Fruit fly (Drosophila melanogaster) whole organism, embryonic: ENCODE data around the gene CG10338.
A peak's percentile ranks its signal among the peaks of the same experiment; 100 is the strongest.

Experiments
- Abd-B ChIP-seq: fragments of 200-800 bp; sonication (Bioruptor generic); optimal IDR thresholded peaks from 2 replicates; lab custom pipeline; 2018; ENCODE audit warnings: missing biosample characterization, mild to moderate bottlenecking, missing genetic modification characterization, moderate library complexity
- Ada2b ChIP-seq: fragments of 200-800 bp; sonication (Bioruptor generic); IDR thresholded peaks from 2 replicates; pipeline ENCODE4 v1.3.6; 2022; ENCODE audit warnings: missing biosample characterization, missing genetic modification characterization
- CG10209 ChIP-seq: fragments of 200-800 bp; sonication (Bioruptor generic); optimal IDR thresholded peaks from 3 replicates; lab custom pipeline; 2017; ENCODE audit warnings: missing biosample characterization, mild to moderate bottlenecking, missing genetic modification characterization, missing genetic modification reagents
- CG11504 ChIP-seq: fragments of 200-800 bp; sonication (Bioruptor generic); optimal IDR thresholded peaks from 3 replicates; lab custom pipeline; 2019; ENCODE audit warnings: missing biosample characterization, mild to moderate bottlenecking, missing genetic modification characterization, moderate library complexity
- CG12236 ChIP-seq: fragments of 200-800 bp; sonication (Bioruptor generic); optimal IDR thresholded peaks from 2 replicates; lab custom pipeline; 2016; ENCODE audit warnings: missing biosample characterization, missing genetic modification characterization
- CG14050 ChIP-seq: fragments of 200-800 bp; sonication (Bioruptor generic); IDR thresholded peaks from 3 replicates; pipeline ENCODE4 v1.3.6; 2022; ENCODE audit warnings: missing biosample characterization, missing genetic modification characterization
- CG14441 ChIP-seq: fragments of 200-800 bp; sonication (Bioruptor generic); IDR thresholded peaks from 2 replicates; pipeline ENCODE4 v1.3.6; 2022; ENCODE audit warnings: missing biosample characterization, missing genetic modification characterization
- CG14667 ChIP-seq: fragments of 200-800 bp; sonication (Bioruptor generic); IDR thresholded peaks from 2 replicates; pipeline ENCODE4 v1.3.6; 2022; ENCODE audit warnings: missing biosample characterization, missing genetic modification characterization
- CG15479 ChIP-seq: fragments of 200-800 bp; sonication (Bioruptor generic); optimal IDR thresholded peaks from 3 replicates; lab custom pipeline; 2019; ENCODE audit warnings: missing biosample characterization, mild to moderate bottlenecking, missing genetic modification characterization, moderate library complexity
- CG31224 ChIP-seq: fragments of 200-800 bp; sonication (Bioruptor generic); IDR thresholded peaks from 2 replicates; pipeline ENCODE4 v1.3.6; 2022; ENCODE audit warnings: missing biosample characterization, missing genetic modification characterization
- CG31441 ChIP-seq: fragments of 200-800 bp; sonication (Bioruptor generic); IDR thresholded peaks from 2 replicates; pipeline ENCODE4 v1.3.6; 2022; ENCODE audit warnings: missing biosample characterization, missing genetic modification characterization
- CG32772 ChIP-seq: fragments of 200-800 bp; sonication (Bioruptor generic); IDR thresholded peaks from 2 replicates; pipeline ENCODE4 v1.3.6; 2022; ENCODE audit warnings: missing biosample characterization, missing genetic modification characterization
- CG4404 ChIP-seq: fragments of 200-800 bp; sonication (Bioruptor generic); IDR thresholded peaks from 2 replicates; pipeline ENCODE4 v1.3.6; 2022; ENCODE audit warnings: missing biosample characterization, missing genetic modification characterization
- CG4617 ChIP-seq: fragments of 200-800 bp; sonication (Bioruptor generic); optimal IDR thresholded peaks from 3 replicates; lab custom pipeline; 2016; ENCODE audit warnings: missing biosample characterization, missing genetic modification characterization, borderline replicate concordance
- CG6272 ChIP-seq: fragments of 200-800 bp; sonication (Bioruptor generic); IDR thresholded peaks from 2 replicates; pipeline ENCODE4 v1.3.6; 2022; ENCODE audit warnings: missing biosample characterization, missing genetic modification characterization
- CG7271 ChIP-seq: fragments of 200-800 bp; sonication (Bioruptor generic); optimal IDR thresholded peaks from 2 replicates; lab custom pipeline; 2018; ENCODE audit warnings: missing biosample characterization, mild to moderate bottlenecking, missing genetic modification characterization, moderate library complexity
- CG7745 ChIP-seq: fragments of 200-800 bp; sonication (Bioruptor generic); optimal IDR thresholded peaks from 2 replicates; lab custom pipeline; 2018; ENCODE audit warnings: missing biosample characterization, mild to moderate bottlenecking, missing genetic modification characterization, moderate library complexity
- CG7839 ChIP-seq: fragments of 200-800 bp; sonication (Bioruptor generic); optimal IDR thresholded peaks from 3 replicates; lab custom pipeline; 2018; ENCODE audit warnings: missing biosample characterization, mild to moderate bottlenecking, missing genetic modification characterization, moderate library complexity
- CG7928 ChIP-seq: fragments of 200-800 bp; sonication (Bioruptor generic); optimal IDR thresholded peaks from 2 replicates; lab custom pipeline; 2017; ENCODE audit warnings: missing biosample characterization, mild to moderate bottlenecking, missing genetic modification characterization
- CG8281 ChIP-seq: fragments of 200-800 bp; sonication (Bioruptor generic); optimal IDR thresholded peaks from 2 replicates; lab custom pipeline; 2018; ENCODE audit warnings: missing biosample characterization, mild to moderate bottlenecking, missing genetic modification characterization, moderate library complexity
- CG9876 ChIP-seq: fragments of 200-800 bp; sonication (Bioruptor generic); optimal IDR thresholded peaks from 2 replicates; lab custom pipeline; 2016; ENCODE audit warnings: missing biosample characterization, missing genetic modification characterization
- Deaf1 ChIP-seq: fragments of 200-800 bp; optimal IDR thresholded peaks from 3 replicates; lab custom pipeline; 2019; ENCODE audit warnings: missing biosample characterization, mild to moderate bottlenecking, missing genetic modification characterization, moderate library complexity
- Dip2 ChIP-seq: fragments of 200-800 bp; sonication (Bioruptor generic); IDR thresholded peaks from 2 replicates; pipeline ENCODE4 v1.3.6; 2022; ENCODE audit warnings: missing biosample characterization, missing genetic modification characterization
- Dref ChIP-seq: fragments of 200-800 bp; sonication (Bioruptor generic); IDR thresholded peaks from 2 replicates; pipeline ENCODE4 v1.3.6; 2022; ENCODE audit warnings: missing biosample characterization, missing genetic modification characterization
- Ets97D ChIP-seq: fragments of 200-800 bp; sonication (Bioruptor generic); optimal IDR thresholded peaks from 3 replicates; lab custom pipeline; 2016; ENCODE audit warnings: missing biosample characterization, missing genetic modification characterization
- Hsf ChIP-seq: fragments of 200-800 bp; sonication (Bioruptor generic); optimal IDR thresholded peaks from 3 replicates; lab custom pipeline; 2016; ENCODE audit warnings: missing biosample characterization, missing genetic modification characterization
- Lpt ChIP-seq: fragments of >200 bp; optimal IDR thresholded peaks from 2 replicates; lab custom pipeline; 2018; ENCODE audit warnings: missing biosample characterization, missing genetic modification characterization
- NfI ChIP-seq: fragments of 200-800 bp; sonication (Bioruptor generic); optimal IDR thresholded peaks from 3 replicates; lab custom pipeline; 2018; ENCODE audit warnings: missing biosample characterization, mild to moderate bottlenecking, missing genetic modification characterization, moderate library complexity
- Oaz ChIP-seq: fragments of 200-800 bp; sonication (Bioruptor generic); IDR thresholded peaks from 2 replicates; pipeline ENCODE4 v1.3.6; 2022; ENCODE audit warnings: missing biosample characterization, missing genetic modification characterization
- Xbp1 ChIP-seq: fragments of 200-800 bp; sonication (Bioruptor generic); optimal IDR thresholded peaks from 3 replicates; lab custom pipeline; 2016; ENCODE audit warnings: missing biosample characterization, mild to moderate bottlenecking, missing genetic modification characterization
- btn ChIP-seq: fragments of 200-800 bp; sonication (Bioruptor generic); optimal IDR thresholded peaks from 2 replicates; lab custom pipeline; 2016; ENCODE audit warnings: missing biosample characterization, missing genetic modification characterization
- chif ChIP-seq, 2 experiments: fragments of 200-800 bp; sonication (Bioruptor generic); optimal IDR thresholded peaks; 3 replicates each; lab custom pipeline; 2016; ENCODE audit warnings: missing biosample characterization in 2 of 2, missing genetic modification characterization in 2 of 2
- chinmo ChIP-seq: fragments of 200-800 bp; sonication (Bioruptor generic); IDR thresholded peaks from 4 replicates; pipeline ENCODE4 v1.3.6; 2022; ENCODE audit warnings: missing biosample characterization, missing genetic modification characterization; ENCODE audit not compliant: partially characterized antibody
- crp ChIP-seq, 2 experiments: fragments of 200-800 bp; sonication (Bioruptor generic); optimal IDR thresholded peaks; 2 replicates in 1 of 2; 3 replicates in 1 of 2; lab custom pipeline; 2017; ENCODE audit warnings: missing biosample characterization in 2 of 2, missing genetic modification characterization in 2 of 2, mild to moderate bottlenecking in 1 of 2, moderate library complexity in 1 of 2
- emc ChIP-seq: fragments of 200-800 bp; sonication (Bioruptor generic); optimal IDR thresholded peaks from 2 replicates; lab custom pipeline; 2016; ENCODE audit warnings: missing biosample characterization, missing genetic modification characterization
- ems ChIP-seq: fragments of 200-800 bp; sonication (Bioruptor generic); optimal IDR thresholded peaks from 3 replicates; lab custom pipeline; 2016; ENCODE audit warnings: missing biosample characterization, missing genetic modification characterization
- eyg ChIP-seq: fragments of 200-800 bp; sonication (Bioruptor generic); optimal IDR thresholded peaks from 3 replicates; lab custom pipeline; 2016; ENCODE audit warnings: missing biosample characterization, missing genetic modification characterization
- fd3F ChIP-seq: fragments of 200-800 bp; sonication (Bioruptor generic); optimal IDR thresholded peaks from 2 replicates; lab custom pipeline; 2018; ENCODE audit warnings: missing biosample characterization, mild to moderate bottlenecking, missing genetic modification characterization, moderate library complexity
- ftz-f1 ChIP-seq: fragments of 200-800 bp; sonication (Bioruptor generic); optimal IDR thresholded peaks from 2 replicates; lab custom pipeline; 2016; ENCODE audit warnings: missing biosample characterization, missing genetic modification characterization
- gt ChIP-seq: fragments of 200-800 bp; sonication (Bioruptor generic); IDR thresholded peaks from 2 replicates; pipeline ENCODE4 v1.3.6; 2022; ENCODE audit warnings: missing biosample characterization, missing genetic modification characterization
- jigr1 ChIP-seq: fragments of 200-800 bp; sonication (Bioruptor generic); IDR thresholded peaks from 3 replicates; pipeline ENCODE4 v1.3.6; 2022; ENCODE audit warnings: missing biosample characterization, missing genetic modification characterization
- ken ChIP-seq: fragments of 200-800 bp; sonication (Bioruptor generic); IDR thresholded peaks from 3 replicates; pipeline ENCODE4 v1.3.6; 2022; ENCODE audit warnings: missing biosample characterization, missing genetic modification characterization
- lab ChIP-seq: fragments of 200-800 bp; sonication (Bioruptor generic); optimal IDR thresholded peaks from 3 replicates; lab custom pipeline; 2017; ENCODE audit warnings: missing biosample characterization, missing genetic modification characterization, mild to moderate bottlenecking, moderate library complexity, missing genetic modification reagents
- lov ChIP-seq, 2 experiments: fragments of 200-800 bp in 1 of 2; fragments of >200 bp in 1 of 2; sonication (Bioruptor generic) in 1 of 2; IDR thresholded peaks in 1 of 2; optimal IDR thresholded peaks in 1 of 2; 2 replicates in 1 of 2; 3 replicates in 1 of 2; pipeline versions ENCODE4 v1.3.6 to Lab custom; 2017 to 2022; ENCODE audit warnings: missing biosample characterization in 1 of 2, missing genetic modification characterization in 1 of 2
- run ChIP-seq: fragments of 200-800 bp; sonication (Bioruptor generic); optimal IDR thresholded peaks from 3 replicates; lab custom pipeline; 2018; ENCODE audit warnings: missing biosample characterization, mild to moderate bottlenecking, missing genetic modification characterization
- sc ChIP-seq, 3 experiments: fragments of >200 bp in 2 of 3; fragments of 200-800 bp in 1 of 3; sonication (Bioruptor generic) in 1 of 3; optimal IDR thresholded peaks; 2 replicates in 2 of 3; 3 replicates in 1 of 3; lab custom pipeline; 2017; ENCODE audit warnings: mild to moderate bottlenecking in 1 of 3, missing biosample characterization in 1 of 3, missing genetic modification characterization in 1 of 3, missing genetic modification reagents in 1 of 3
- sima ChIP-seq: fragments of 200-800 bp; sonication (Bioruptor generic); optimal IDR thresholded peaks from 2 replicates; lab custom pipeline; 2016; ENCODE audit warnings: missing biosample characterization, missing genetic modification characterization
- sqz ChIP-seq: fragments of 200-800 bp; sonication (Bioruptor generic); optimal IDR thresholded peaks from 3 replicates; lab custom pipeline; 2018; ENCODE audit warnings: missing biosample characterization, mild to moderate bottlenecking, missing genetic modification characterization
- tna ChIP-seq: fragments of 200-800 bp; sonication (Bioruptor generic); IDR thresholded peaks from 2 replicates; pipeline ENCODE4 v1.3.6; 2022; ENCODE audit warnings: missing biosample characterization, missing genetic modification characterization; ENCODE audit not compliant: partially characterized antibody
- vnd ChIP-seq: fragments of 200-800 bp; sonication (Bioruptor generic); IDR thresholded peaks from 3 replicates; pipeline ENCODE4 v1.3.6; 2022; ENCODE audit warnings: missing biosample characterization, missing genetic modification characterization; ENCODE audit not compliant: partially characterized antibody

The CG10338 gene

DNA sequence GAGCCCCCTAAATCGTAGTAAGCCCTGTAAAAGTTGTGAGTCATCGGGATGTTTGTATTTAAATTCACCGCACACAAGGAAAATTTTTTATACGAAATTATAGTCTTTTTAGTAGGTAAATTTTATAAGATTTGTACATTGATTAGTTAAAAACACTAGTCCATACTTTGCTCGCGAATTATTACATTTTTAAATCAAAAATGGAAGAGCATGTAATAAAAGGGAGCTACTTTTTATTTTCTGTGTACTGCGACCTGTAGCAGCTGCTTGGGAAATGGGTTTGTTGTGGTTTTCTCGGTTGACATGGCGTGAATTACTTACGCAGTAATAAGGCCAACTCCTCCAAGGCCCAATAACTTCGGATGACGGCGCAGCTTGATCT is 749 bp upstream of the CG10338 start (continued):
- TF ChIP-seq run (tag; lab: Kevin White, UChicago) (no peak), vnd (GFP tag; lab: Robert Waterston, UW) (no peak), CG11504 (tag; lab: Kevin White, UChicago) (peak; percentile 61), eyg (no peak), CG14050 (GFP tag; lab: Robert Waterston, UW) (no peak), tna (GFP tag; lab: Robert Waterston, UW) (no peak), gt (GFP tag; lab: Robert Waterston, UW) (no peak), sima (GFP tag; lab: Kevin White, UChicago) (no peak), sc (optimal IDR thresholded peaks at IDR 0.05; lab: Kevin White, UChicago) (no peak), sc (GFP tag; optimal IDR thresholded peaks at IDR 0.05; lab: Kevin White, UChicago) (no peak), CG9876 (GFP tag; lab: Kevin White, UChicago) (no peak), CG14441 (peak; percentile 35; the same call in 1 of the 2 replicates), CG32772 (GFP tag; lab: Robert Waterston, UW) (no peak), CG7839 (tag; lab: Kevin White, UChicago) (peak; percentile 33), Ada2b (GFP tag; lab: Robert Waterston, UW) (peak; percentile 48; the same call in 1 of the 2 replicates), Lpt (no peak), CG4617 (GFP tag; lab: Kevin White, UChicago) (no peak), ken (GFP tag; lab: Robert Waterston, UW) (no peak), CG6272 (no peak), crp (GFP tag; optimal IDR thresholded peaks at IDR 0.05; lab: Kevin White, UChicago) (no peak), Abd-B (GFP tag; lab: Kevin White, UChicago) (no peak), Xbp1 (GFP tag; lab: Kevin White, UChicago) (no peak), Hsf (GFP tag; lab: Kevin White, UChicago) (peak; percentile 31), NfI (no peak), fd3F (GFP tag; lab: Kevin White, UChicago) (peak; percentile 3), CG8281 (tag; lab: Kevin White, UChicago) (no peak), lov (optimal IDR thresholded peaks at IDR 0.05; lab: Kevin White, UChicago) (no peak), lov (GFP tag; IDR thresholded peaks at IDR 0.05; lab: Robert Waterston, UW) (no peak), CG7745 (no peak), Deaf1 (no peak), CG14667 (GFP tag; lab: Robert Waterston, UW) (0 out of 2 replicates have a peak, but pooled peaks have one; percentile 16), CG31224 (GFP tag; lab: Robert Waterston, UW) (peak; percentile 9; the same call in 1 of the 2 replicates), CG12236 (GFP tag; lab: Kevin White, UChicago) (no peak), CG4404 (GFP tag; lab: Robert Waterston, UW) (no peak), CG31441 (GFP tag; lab: Robert Waterston, UW) (no peak), Dref (GFP tag; lab: Robert Waterston, UW) (no peak), emc (GFP tag; lab: Kevin White, UChicago) (no peak), ftz-f1 (GFP tag; lab: Kevin White, UChicago) (no peak), chinmo (GFP tag; lab: Robert Waterston, UW) (no peak), lab (peak; percentile 19), CG10209 (GFP tag; lab: Kevin White, UChicago) (peak; percentile 4), CG7271 (tag; lab: Kevin White, UChicago) (no peak), jigr1 (GFP tag; lab: Robert Waterston, UW) (no peak), chif (GFP tag; optimal IDR thresholded peaks at IDR 0.05; lab: Kevin White, UChicago) (no peak), sqz (no peak), CG15479 (GFP tag; lab: Kevin White, UChicago) (no peak), ems (GFP tag; lab: Kevin White, UChicago) (no peak), CG7928 (GFP tag; lab: Kevin White, UChicago) (no peak), Dip2 (GFP tag; lab: Robert Waterston, UW) (no peak), Ets97D (GFP tag; lab: Kevin White, UChicago) (no peak), Oaz (GFP tag; lab: Robert Waterston, UW) (peak; percentile 49; the same call in 1 of the 2 replicates), btn (no peak)
